Fruit fly (Drosophila melanogaster): ENCODE results near the gene CG34263.

Gene CG34263

DNA sequence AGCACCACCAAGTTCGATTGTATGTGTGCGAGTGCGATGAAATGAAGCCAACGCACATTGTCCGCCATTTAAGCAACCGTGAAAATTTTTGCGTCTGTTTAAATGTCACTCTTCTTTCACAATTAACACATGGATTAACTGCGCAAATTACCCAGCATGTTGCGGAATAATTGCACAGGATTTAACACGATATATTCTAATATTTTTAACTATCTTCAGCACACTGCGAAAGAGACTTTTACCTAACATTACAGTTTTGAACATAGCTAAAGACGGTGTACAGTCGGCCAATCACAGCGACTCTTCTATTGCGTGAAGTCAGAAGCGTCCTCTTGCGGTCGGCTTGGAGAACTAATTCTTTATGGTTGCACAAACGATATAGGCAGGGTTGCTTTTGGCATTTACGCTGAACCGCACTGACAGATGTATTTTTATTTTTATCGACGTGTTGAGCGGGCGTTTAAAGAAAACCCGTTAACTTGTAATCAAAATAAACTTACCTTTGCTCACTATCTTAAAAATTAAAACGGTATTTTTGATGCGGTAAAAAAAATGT is 19.0 kb downstream of the CG34263 start (continued):
- peak; percentile 94 for TF ChIP-seq E2f2 (GFP tag; IDR thresholded peaks at IDR 0.05)
- no peak for TF ChIP-seq Usf (GFP tag; optimal IDR thresholded peaks at IDR 0.05)
- TF ChIP-seq CG1603 (tag; optimal IDR thresholded peaks at IDR 0.05): peak; percentile 77
- 0 out of 2 replicates have a peak, but pooled peaks have one; percentile 3 for TF ChIP-seq Rx (GFP tag; IDR thresholded peaks at IDR 0.05)
- TF ChIP-seq Bteb2 (GFP tag; optimal IDR thresholded peaks at IDR 0.05): no peak
- TF ChIP-seq fru (optimal IDR thresholded peaks at IDR 0.05): no peak
- peak; percentile 67 for TF ChIP-seq CG17912 (GFP tag; optimal IDR thresholded peaks at IDR 0.05)
- no peak for TF ChIP-seq org-1 (GFP tag; optimal IDR thresholded peaks at IDR 0.05)
- peak; percentile 26 for TF ChIP-seq CG16863 (GFP tag; optimal IDR thresholded peaks at IDR 0.05)
- no peak for TF ChIP-seq CG13123 (GFP tag; optimal IDR thresholded peaks at IDR 0.05)
- no peak for TF ChIP-seq CG33557 (GFP tag; optimal IDR thresholded peaks at IDR 0.05)
- TF ChIP-seq Opbp (GFP tag; IDR thresholded peaks at IDR 0.05; ENCODE audit: partially characterized antibody): peak; percentile 69
- TF ChIP-seq jing (GFP tag; optimal IDR thresholded peaks at IDR 0.05): no peak
- 0 out of 2 replicates have a peak, but pooled peaks have one; percentile 42 for TF ChIP-seq sob (GFP tag; IDR thresholded peaks at IDR 0.05)
- no peak for TF ChIP-seq Dip2 (GFP tag; IDR thresholded peaks at IDR 0.05)
- peak; percentile 54 for TF ChIP-seq CG9609 (GFP tag; optimal IDR thresholded peaks at IDR 0.05)
- TF ChIP-seq phol (tag; optimal IDR thresholded peaks at IDR 0.05): peak; percentile 86
- TF ChIP-seq CG13424 (tag; optimal IDR thresholded peaks at IDR 0.05): peak; percentile 2
- TF ChIP-seq p53 (GFP tag; optimal IDR thresholded peaks at IDR 0.05): peak; percentile 17
- TF ChIP-seq Atf6 (GFP tag; IDR thresholded peaks at IDR 0.05): no peak
- TF ChIP-seq CG2120 (GFP tag; optimal IDR thresholded peaks at IDR 0.05): peak; percentile 53
- no peak for TF ChIP-seq CG3163 (GFP tag; optimal IDR thresholded peaks at IDR 0.05)
- peak; percentile 36 for TF ChIP-seq pb (GFP tag; optimal IDR thresholded peaks at IDR 0.05)
- TF ChIP-seq Eip74EF (GFP tag; optimal IDR thresholded peaks at IDR 0.05): no peak
- no peak for TF ChIP-seq CG14965 (GFP tag; optimal IDR thresholded peaks at IDR 0.05; ENCODE audit: borderline replicate concordance)
- no peak for TF ChIP-seq Six4 (GFP tag; optimal IDR thresholded peaks at IDR 0.05)
- TF ChIP-seq Dp (GFP tag; optimal IDR thresholded peaks at IDR 0.05): peak; percentile 89
- TF ChIP-seq hkb (optimal IDR thresholded peaks at IDR 0.05): no peak
- TF ChIP-seq hkb (GFP tag; IDR thresholded peaks at IDR 0.05): peak; percentile 13; the same call in 1 of the 2 replicates
- TF ChIP-seq CG8765 (GFP tag; IDR thresholded peaks at IDR 0.05): peak; percentile 30; the same call in 1 of the 2 replicates
- peak; percentile 73 for TF ChIP-seq pho (GFP tag; optimal IDR thresholded peaks at IDR 0.05)
- TF ChIP-seq Oli (tag; optimal IDR thresholded peaks at IDR 0.05): no peak
- peak; percentile 28 for TF ChIP-seq slp2 (GFP tag; optimal IDR thresholded peaks at IDR 0.05)
- TF ChIP-seq Adf1 (GFP tag; IDR thresholded peaks at IDR 0.05): peak; percentile 35; the same call in 1 of the 2 replicates
- peak; percentile 53 for TF ChIP-seq CG8290 (GFP tag; optimal IDR thresholded peaks at IDR 0.05)
- no peak for TF ChIP-seq CG8290 (tag; optimal IDR thresholded peaks at IDR 0.05)
- TF ChIP-seq prd (optimal IDR thresholded peaks at IDR 0.05): no peak
- peak; percentile 57; the same call in 1 of the 3 replicates for TF ChIP-seq prd (GFP tag; IDR thresholded peaks at IDR 0.05)
- no peak; the same call in 2 of the 3 replicates for TF ChIP-seq vnd (GFP tag; IDR thresholded peaks at IDR 0.05; ENCODE audit: partially characterized antibody)
- no peak for TF ChIP-seq CG18476 (GFP tag; optimal IDR thresholded peaks at IDR 0.05)
- peak; percentile 48 to 54 for TF ChIP-seq chif (GFP tag; optimal IDR thresholded peaks at IDR 0.05)
- peak; percentile 80 for TF ChIP-seq CG7963 (GFP tag; IDR thresholded peaks at IDR 0.05; ENCODE audit: partially characterized antibody)
- no peak for TF ChIP-seq CG4730 (GFP tag; IDR thresholded peaks at IDR 0.05)
- no peak for TF ChIP-seq tx (GFP tag; optimal IDR thresholded peaks at IDR 0.05)
- TF ChIP-seq caup (GFP tag; optimal IDR thresholded peaks at IDR 0.05; ENCODE audit: severe bottlenecking): no peak
- peak; percentile 83 for TF ChIP-seq CG6791 (GFP tag; IDR thresholded peaks at IDR 0.05; ENCODE audit: partially characterized antibody)
- peak; percentile 66 for TF ChIP-seq Dad (GFP tag; optimal IDR thresholded peaks at IDR 0.05)
- peak; percentile 54 for TF ChIP-seq unc-4 (GFP tag; IDR thresholded peaks at IDR 0.05; ENCODE audit: partially characterized antibody)
- no peak for TF ChIP-seq gcm2 (GFP tag; optimal IDR thresholded peaks at IDR 0.05)
- TF ChIP-seq CG13287 (GFP tag; IDR thresholded peaks at IDR 0.05; ENCODE audit: partially characterized antibody): peak; percentile 66; the same call in 1 of the 2 replicates
- peak; percentile 87 for TF ChIP-seq Nf-YA (GFP tag; IDR thresholded peaks at IDR 0.05)

Data from whole organism, embryonic.